Worm (Caenorhabditis elegans): ENCODE measurements around the gene emb-4.

The emb-4 gene

DNA sequence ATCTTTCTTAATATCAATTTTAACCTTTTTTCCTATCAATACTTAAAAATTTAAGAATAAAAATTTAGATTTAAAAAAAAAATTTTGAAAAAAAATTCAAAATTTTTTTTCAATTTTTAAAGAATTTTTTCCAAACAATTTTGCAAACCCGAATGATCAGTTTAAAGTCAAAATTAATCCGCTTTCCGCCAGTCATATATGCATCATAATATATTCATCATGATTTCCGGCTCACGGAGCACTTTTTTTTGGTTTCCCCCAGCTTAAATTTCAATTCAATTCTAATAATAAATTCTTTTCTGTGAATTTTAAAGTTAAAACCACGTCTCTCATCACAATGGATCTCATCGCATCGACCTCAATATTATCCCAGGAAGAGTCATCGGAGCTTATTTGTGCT, 48.3 kb downstream of the emb-4 start, which contains the start of gene nhr-230:
TSS of gene nhr-230 (plus strand) at position 301 of the 400 bp plus-strand sequence.
- TF ChIP-seq ceh-34 (tag; optimal IDR thresholded peaks at IDR 0.05) (no peak), hlh-30 (tag; optimal IDR thresholded peaks at IDR 0.05; ENCODE audit: insufficient read depth) (no peak), syd-9 (tag; optimal IDR thresholded peaks at IDR 0.05) (no peak), fkh-10 (GFP tag; optimal IDR thresholded peaks at IDR 0.05) (no peak)

DNA sequence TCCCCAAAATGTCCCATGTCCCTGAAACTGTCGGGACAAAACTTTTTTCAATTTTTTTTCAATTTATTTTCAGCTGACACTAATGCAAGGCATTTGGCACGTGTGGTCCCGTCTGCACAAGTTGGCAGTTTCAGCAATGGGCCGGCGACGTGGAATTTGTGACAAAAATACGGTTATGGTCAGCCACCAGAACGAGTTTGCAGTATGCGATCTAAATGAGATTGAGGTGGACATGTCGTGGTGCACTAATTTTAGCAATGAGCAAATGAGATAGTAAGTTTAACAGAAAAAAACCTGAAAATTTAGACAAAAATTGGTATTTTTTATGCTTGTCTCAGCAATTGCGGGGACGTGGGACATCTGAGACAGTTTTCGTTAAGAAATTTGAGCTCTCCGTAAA, 52.3 kb downstream of the emb-4 start:
- no peak for TF ChIP-seq pag-3 (tag; optimal IDR thresholded peaks at IDR 0.05; ENCODE audit: borderline replicate concordance)
- TF ChIP-seq ceh-19 (GFP tag; optimal IDR thresholded peaks at IDR 0.05): no peak
- no peak for TF ChIP-seq gmeb-2 (tag; optimal IDR thresholded peaks at IDR 0.05)
- no peak for TF ChIP-seq npax-4 (tag; optimal IDR thresholded peaks at IDR 0.05)
- TF ChIP-seq dve-1 (tag; optimal IDR thresholded peaks at IDR 0.05): no peak
- TF ChIP-seq nhr-232 (tag; optimal IDR thresholded peaks at IDR 0.05): no peak
- TF ChIP-seq ztf-16 (tag; optimal IDR thresholded peaks at IDR 0.05): no peak

ce11 chrV:18838799-18839354, 55.9 kb downstream of the emb-4 start, which contains the start of gene nhr-65:
nhr-65 (plus strand) TSS chrV:18839304.
- TF ChIP-seq nhr-232 (tag; optimal IDR thresholded peaks at IDR 0.05) (no peak), ceh-6 (GFP tag; optimal IDR thresholded peaks at IDR 0.05) (no peak), eyg-1 (tag; optimal IDR thresholded peaks at IDR 0.05) (no peak), ceh-45 (GFP tag; IDR thresholded peaks at IDR 0.05) (no peak), nfya-1 (tag; optimal IDR thresholded peaks at IDR 0.05) (peak; percentile 17), ets-4 (tag; optimal IDR thresholded peaks at IDR 0.05) (no peak)

ce11 chrV:18837125-18837524, 57.6 kb downstream of the emb-4 start, which contains the start of gene cyp-33D3:
cyp-33D3 (minus strand) TSS chrV:18837225.
- no peak for TF ChIP-seq madf-2 (tag; optimal IDR thresholded peaks at IDR 0.05)
- TF ChIP-seq ceh-6 (GFP tag; optimal IDR thresholded peaks at IDR 0.05): no peak
- no peak for TF ChIP-seq ceh-34 (tag; optimal IDR thresholded peaks at IDR 0.05)
- no peak for TF ChIP-seq pha-4 (tag; optimal IDR thresholded peaks at IDR 0.05)
- TF ChIP-seq hlh-8 (tag; optimal IDR thresholded peaks at IDR 0.05): no peak
- no peak for TF ChIP-seq ahr-1 (tag; optimal IDR thresholded peaks at IDR 0.05)

ce11 chrV:18827374-18827773, 67.4 kb downstream of the emb-4 start:
- TF ChIP-seq pha-2 (tag; optimal IDR thresholded peaks at IDR 0.05): peak; percentile 2
- TF ChIP-seq odd-2 (tag; optimal IDR thresholded peaks at IDR 0.05): no peak

DNA sequence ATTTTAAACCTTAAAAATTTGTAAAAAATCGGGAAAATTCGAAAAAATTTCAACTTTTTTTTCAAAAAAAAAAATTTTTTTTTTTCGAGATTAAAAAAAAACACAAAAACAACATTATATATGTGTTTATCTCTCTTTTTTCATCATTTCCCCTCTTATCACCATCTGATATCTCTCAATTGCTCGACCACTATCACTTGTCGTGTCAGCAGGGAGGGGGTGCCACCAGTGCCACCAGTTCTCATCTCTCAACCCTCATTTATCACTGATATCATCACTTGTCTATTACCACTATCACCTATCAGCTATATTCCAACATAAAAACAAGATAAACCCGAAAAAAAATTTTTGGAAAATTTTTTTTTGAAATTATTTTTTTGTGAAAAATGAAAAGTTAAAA, 68.3 kb downstream of the emb-4 start:
- peak; percentile 97 for TF ChIP-seq elt-2 (tag; optimal IDR thresholded peaks at IDR 0.05)
- TF ChIP-seq hlh-8 (tag; optimal IDR thresholded peaks at IDR 0.05): no peak
- no peak for TF ChIP-seq ceh-24 (tag; optimal IDR thresholded peaks at IDR 0.05)
- no peak for TF ChIP-seq rnt-1 (tag; optimal IDR thresholded peaks at IDR 0.05)
- TF ChIP-seq T23F11.4 (GFP tag; optimal IDR thresholded peaks at IDR 0.05): no peak
- no peak for TF ChIP-seq K02D7.2 (tag; optimal IDR thresholded peaks at IDR 0.05)
- TF ChIP-seq pros-1 (tag; optimal IDR thresholded peaks at IDR 0.05): no peak

DNA sequence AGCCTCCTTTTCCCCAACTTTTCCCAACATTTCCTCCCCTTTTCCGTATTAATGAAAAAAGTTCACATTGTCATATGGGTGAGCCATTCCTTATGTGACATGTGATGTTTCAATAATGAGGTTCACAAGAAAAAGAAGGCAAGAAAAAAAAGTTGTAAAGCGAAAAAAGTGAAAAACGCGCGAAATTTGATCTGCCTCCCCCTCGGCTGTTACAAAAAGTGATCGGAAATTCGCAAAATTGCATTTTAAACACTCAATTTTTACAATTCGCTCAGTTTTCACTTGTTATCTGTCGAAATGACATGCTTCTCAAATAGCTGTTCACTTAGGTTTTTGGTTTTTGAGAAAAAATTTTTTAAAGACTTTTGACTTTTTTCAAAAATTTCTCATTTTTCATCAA, 73.2 kb downstream of the emb-4 start:
- TF ChIP-seq gmeb-2 (tag; optimal IDR thresholded peaks at IDR 0.05): no peak
- TF ChIP-seq ceh-6 (GFP tag; optimal IDR thresholded peaks at IDR 0.05): no peak
- TF ChIP-seq unc-42 (tag; optimal IDR thresholded peaks at IDR 0.05): peak; percentile 46
- TF ChIP-seq ceh-31 (tag; optimal IDR thresholded peaks at IDR 0.05): no peak
- no peak for TF ChIP-seq odd-2 (tag; optimal IDR thresholded peaks at IDR 0.05)

Measured in whole organism, late embryonic.